Fruit fly (Drosophila melanogaster) whole organism: ENCODE measurements around the gene Lcp65Ab2.

Source experiments
- CG8478 ChIP-seq: fragments of >200 bp; optimal IDR thresholded peaks from 2 replicates; lab custom pipeline; 2018; ENCODE audit warnings: inconsistent platforms
- Dll ChIP-seq: fragments of >200 bp; optimal IDR thresholded peaks from 2 replicates; lab custom pipeline; 2017
- EcR ChIP-seq, 2 experiments: fragments of >200 bp; optimal IDR thresholded peaks; 2 replicates each; lab custom pipeline; 2017; ENCODE audit warnings: missing biosample characterization in 2 of 2, missing genetic modification characterization in 2 of 2, missing genetic modification reagents in 2 of 2
- pan ChIP-seq: fragments of >200 bp; optimal IDR thresholded peaks from 2 replicates; lab custom pipeline; 2017
- usp ChIP-seq: fragments of >200 bp; optimal IDR thresholded peaks from 2 replicates; lab custom pipeline; 2017; ENCODE audit warnings: missing biosample characterization, missing genetic modification characterization, mixed read lengths

- no peak for TF ChIP-seq usp
- TF ChIP-seq CG8478 (lab: Kevin White, UChicago), result no peak
- no peak for TF ChIP-seq EcR (GFP tag; optimal IDR thresholded peaks at IDR 0.05; lab: Kevin White, UChicago)
- TF ChIP-seq Dll (lab: Kevin White, UChicago), result no peak
- no peak for TF ChIP-seq pan (lab: Kevin White, UChicago)
These were observed 1.7 kb upstream of the Lcp65Ab2 start, which contains the start of gene Lcp65Ac for dm6 chr3L:6144769-6145220.
